Fruit fly (Drosophila melanogaster) whole organism, prepupa: ENCODE measurements around the gene CG9727.

Experiments
- CG10631 ChIP-seq: fragments of 200-800 bp; sonication (Bioruptor generic); optimal IDR thresholded peaks from 2 replicates; lab custom pipeline; 2016; ENCODE audit warnings: missing biosample characterization, missing genetic modification characterization
- CG10669 ChIP-seq: fragments of 200-800 bp; sonication (Bioruptor generic); optimal IDR thresholded peaks from 3 replicates; lab custom pipeline; 2018; ENCODE audit warnings: missing biosample characterization, mild to moderate bottlenecking, missing genetic modification characterization, moderate library complexity
- CG11294 ChIP-seq: fragments of 200-800 bp; sonication (Bioruptor generic); IDR thresholded peaks from 2 replicates; pipeline ENCODE4 v1.3.6; 2022; ENCODE audit warnings: missing biosample characterization, missing genetic modification characterization
- CG11762 ChIP-seq: fragments of 200-800 bp; sonication (Bioruptor generic); optimal IDR thresholded peaks from 3 replicates; lab custom pipeline; 2016; ENCODE audit warnings: missing biosample characterization, missing genetic modification characterization; ENCODE audit not compliant: insufficient read depth
- CG11902 ChIP-seq: fragments of 200-800 bp; sonication (Bioruptor generic); optimal IDR thresholded peaks from 3 replicates; lab custom pipeline; 2016; ENCODE audit warnings: missing biosample characterization, missing genetic modification characterization
- CG15336 ChIP-seq: fragments of 200-800 bp; sonication (Bioruptor generic); IDR thresholded peaks from 2 replicates; pipeline ENCODE4 v1.3.6; 2022; ENCODE audit warnings: missing biosample characterization, missing genetic modification characterization
- CG1621 ChIP-seq: fragments of 200-800 bp; sonication (Bioruptor generic); optimal IDR thresholded peaks from 3 replicates; lab custom pipeline; 2018; ENCODE audit warnings: missing biosample characterization, mild to moderate bottlenecking, missing genetic modification characterization
- CG16779 ChIP-seq: fragments of 200-800 bp; sonication (Bioruptor generic); optimal IDR thresholded peaks from 3 replicates; lab custom pipeline; 2017; ENCODE audit warnings: missing biosample characterization, mild to moderate bottlenecking, missing genetic modification characterization
- CG31627 ChIP-seq: fragments of 200-800 bp; sonication (Bioruptor generic); optimal IDR thresholded peaks from 3 replicates; lab custom pipeline; 2016; ENCODE audit warnings: missing biosample characterization, missing genetic modification characterization
- CG32006 ChIP-seq: fragments of 200-800 bp; sonication (Bioruptor generic); optimal IDR thresholded peaks from 3 replicates; lab custom pipeline; 2017; ENCODE audit warnings: missing biosample characterization, mild to moderate bottlenecking, missing genetic modification characterization
- CG3919 ChIP-seq: fragments of 200-800 bp; sonication (Bioruptor generic); optimal IDR thresholded peaks from 3 replicates; lab custom pipeline; 2016; ENCODE audit warnings: missing biosample characterization, missing genetic modification characterization
- CG4318 ChIP-seq: fragments of 200-800 bp; sonication (Bioruptor generic); optimal IDR thresholded peaks from 3 replicates; lab custom pipeline; 2017; ENCODE audit warnings: missing biosample characterization, mild to moderate bottlenecking, missing genetic modification characterization
- CG6163 ChIP-seq: fragments of 200-800 bp; sonication (Bioruptor generic); IDR thresholded peaks from 3 replicates; pipeline ENCODE4 v1.3.6; 2022; ENCODE audit warnings: missing biosample characterization, missing genetic modification characterization
- CG6276 ChIP-seq: fragments of 200-800 bp; sonication (Bioruptor generic); optimal IDR thresholded peaks from 2 replicates; lab custom pipeline; 2017; ENCODE audit warnings: missing biosample characterization, mild to moderate bottlenecking, missing genetic modification characterization
- CG6792 ChIP-seq: fragments of 200-800 bp; sonication (Bioruptor generic); optimal IDR thresholded peaks from 3 replicates; lab custom pipeline; 2016; ENCODE audit warnings: missing biosample characterization, missing genetic modification characterization
- CG6854 ChIP-seq: fragments of 200-800 bp; sonication (Bioruptor generic); optimal IDR thresholded peaks from 2 replicates; lab custom pipeline; 2017; ENCODE audit warnings: missing biosample characterization, mild to moderate bottlenecking, missing genetic modification characterization
- CG7368 ChIP-seq: fragments of 200-800 bp; sonication (Bioruptor generic); optimal IDR thresholded peaks from 3 replicates; lab custom pipeline; 2016; ENCODE audit warnings: missing biosample characterization, missing genetic modification characterization
- CG8119 ChIP-seq: fragments of 200-800 bp; sonication (Bioruptor generic); IDR thresholded peaks from 3 replicates; pipeline ENCODE4 v1.3.6; 2022; ENCODE audit warnings: missing biosample characterization, missing genetic modification characterization
- CG9139 ChIP-seq: fragments of 200-800 bp; sonication (Bioruptor generic); optimal IDR thresholded peaks from 3 replicates; lab custom pipeline; 2017; ENCODE audit warnings: missing biosample characterization, mild to moderate bottlenecking, missing genetic modification characterization
- Eip78C ChIP-seq: fragments of 200-800 bp; sonication (Bioruptor generic); peaks from one replicate; lab custom pipeline; 2016; ENCODE audit warnings: missing biosample characterization, missing genetic modification characterization
- Ets21C ChIP-seq: fragments of 200-800 bp; sonication (Bioruptor generic); optimal IDR thresholded peaks from 3 replicates; lab custom pipeline; 2016; ENCODE audit warnings: missing biosample characterization, missing genetic modification characterization
- Ets96B ChIP-seq: fragments of 200-800 bp; optimal IDR thresholded peaks from 2 replicates; lab custom pipeline; 2019; ENCODE audit warnings: missing biosample characterization, mild to moderate bottlenecking, missing genetic modification characterization, moderate library complexity
- Gug ChIP-seq: fragments of 200-800 bp; sonication (Bioruptor generic); IDR thresholded peaks from 2 replicates; pipeline ENCODE4 v1.3.6; 2022; ENCODE audit warnings: missing biosample characterization, missing genetic modification characterization
- Hr39 ChIP-seq: fragments of 200-800 bp; sonication (Bioruptor generic); optimal IDR thresholded peaks from 2 replicates; lab custom pipeline; 2016; ENCODE audit warnings: missing biosample characterization, missing genetic modification characterization
- Hr4 ChIP-seq: fragments of 200-800 bp; sonication (Bioruptor generic); optimal IDR thresholded peaks from 3 replicates; lab custom pipeline; 2016; ENCODE audit warnings: missing biosample characterization, missing genetic modification characterization
- Lpt ChIP-seq: fragments of 200-800 bp; sonication (Bioruptor generic); optimal IDR thresholded peaks from 3 replicates; lab custom pipeline; 2016; ENCODE audit warnings: missing biosample characterization, missing genetic modification characterization
- OdsH ChIP-seq: fragments of 200-800 bp; sonication (Bioruptor generic); optimal IDR thresholded peaks from 3 replicates; lab custom pipeline; 2016; ENCODE audit warnings: missing biosample characterization, missing genetic modification characterization
- Smox ChIP-seq: fragments of 200-800 bp; sonication (Bioruptor generic); optimal IDR thresholded peaks from 3 replicates; lab custom pipeline; 2016; ENCODE audit warnings: missing biosample characterization, missing genetic modification characterization
- dac ChIP-seq: fragments of 200-800 bp; sonication (Bioruptor generic); optimal IDR thresholded peaks from 2 replicates; lab custom pipeline; 2017; ENCODE audit warnings: missing biosample characterization, mild to moderate bottlenecking, missing genetic modification characterization
- eg ChIP-seq: fragments of 200-800 bp; sonication (Bioruptor generic); IDR thresholded peaks from 3 replicates; pipeline ENCODE4 v1.3.6; 2022; ENCODE audit warnings: missing biosample characterization, missing genetic modification characterization
- esn ChIP-seq: fragments of 200-800 bp; sonication (Bioruptor generic); optimal IDR thresholded peaks from 2 replicates; lab custom pipeline; 2016; ENCODE audit warnings: missing biosample characterization, mild to moderate bottlenecking, missing genetic modification characterization, moderate library complexity
- fkh ChIP-seq: fragments of 200-800 bp; sonication (Bioruptor generic); optimal IDR thresholded peaks from 3 replicates; lab custom pipeline; 2017; ENCODE audit warnings: missing biosample characterization, mild to moderate bottlenecking, missing genetic modification characterization, moderate library complexity
- lz ChIP-seq: fragments of 200-800 bp; sonication (Bioruptor generic); optimal IDR thresholded peaks from 3 replicates; lab custom pipeline; 2016; ENCODE audit warnings: missing biosample characterization, missing genetic modification characterization
- pdm3 ChIP-seq: fragments of 200-800 bp; sonication (Bioruptor generic); optimal IDR thresholded peaks from 3 replicates; lab custom pipeline; 2016; ENCODE audit warnings: missing biosample characterization, missing genetic modification characterization
- svp ChIP-seq: fragments of 200-800 bp; sonication (Bioruptor generic); peaks from one replicate; lab custom pipeline; 2016; ENCODE audit warnings: missing biosample characterization, missing genetic modification characterization
- topi ChIP-seq: fragments of 200-800 bp; sonication (Bioruptor generic); optimal IDR thresholded peaks from 3 replicates; lab custom pipeline; 2016; ENCODE audit warnings: missing biosample characterization, missing genetic modification characterization
- vri ChIP-seq: fragments of 200-800 bp; sonication (Bioruptor generic); optimal IDR thresholded peaks from 3 replicates; lab custom pipeline; 2016; ENCODE audit warnings: missing biosample characterization, mild to moderate bottlenecking, missing genetic modification characterization

Gene CG9727

DNA sequence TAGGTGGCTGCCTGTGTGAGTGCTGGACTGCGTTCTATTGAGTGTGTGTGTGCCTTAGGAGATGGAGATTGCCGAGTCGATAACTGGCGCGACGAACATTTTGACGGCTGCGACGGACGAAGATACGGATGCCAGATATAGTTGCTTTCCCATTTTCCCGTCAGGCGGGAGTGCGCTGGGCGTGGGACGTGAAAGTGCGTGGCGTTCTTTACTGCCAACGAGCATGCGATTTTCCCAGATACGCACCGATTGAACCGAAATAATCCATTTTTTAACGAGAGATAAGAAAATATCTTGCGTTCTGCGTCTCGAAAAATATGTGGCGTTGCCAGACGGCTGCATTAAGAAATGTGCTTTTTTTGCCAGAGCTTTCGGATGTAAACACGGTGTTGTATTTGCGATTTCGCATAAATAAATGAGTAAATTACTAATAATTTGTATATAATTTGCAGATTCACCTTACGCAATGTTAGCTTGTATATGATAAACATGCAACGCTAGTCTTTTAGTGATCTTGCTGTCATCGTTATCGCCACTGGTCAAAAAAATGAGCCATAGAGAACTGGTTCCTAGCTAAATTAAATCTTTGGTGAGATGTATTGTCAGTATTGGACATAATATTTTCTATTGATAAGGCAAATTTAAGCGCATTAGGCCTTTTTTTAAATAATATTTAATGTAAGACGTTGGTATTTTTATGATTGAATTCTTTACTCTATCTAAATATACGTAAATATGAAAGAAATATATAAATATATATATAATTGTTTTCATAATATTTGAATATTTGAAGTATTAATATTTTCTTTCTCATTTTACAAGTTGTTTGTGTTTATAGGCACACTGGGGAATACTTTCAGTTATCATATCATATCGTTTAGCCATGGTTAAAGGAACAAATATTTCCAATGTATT lies at the start of gene CG9727:
Gene CG9727, minus strand, starts transcription at position 537 of the 915 bp plus-strand sequence.
- no peak for TF ChIP-seq CG32006 (GFP tag; lab: Kevin White, UChicago)
- no peak for TF ChIP-seq eg
- no peak for TF ChIP-seq OdsH (GFP tag; lab: Kevin White, UChicago)
- TF ChIP-seq svp (GFP tag; lab: Kevin White, UChicago), result no peak
- no peak for TF ChIP-seq CG6854 (GFP tag; lab: Kevin White, UChicago)
- no peak for TF ChIP-seq CG8119 (GFP tag; lab: Robert Waterston, UW)
- TF ChIP-seq CG6163 (GFP tag; lab: Robert Waterston, UW), result no peak
- no peak for TF ChIP-seq CG4318 (GFP tag; lab: Kevin White, UChicago)
- no peak for TF ChIP-seq CG15336 (GFP tag; lab: Robert Waterston, UW)
- no peak for TF ChIP-seq Gug (GFP tag; lab: Robert Waterston, UW)
- TF ChIP-seq, all 60 proteins: peak for 0

DNA sequence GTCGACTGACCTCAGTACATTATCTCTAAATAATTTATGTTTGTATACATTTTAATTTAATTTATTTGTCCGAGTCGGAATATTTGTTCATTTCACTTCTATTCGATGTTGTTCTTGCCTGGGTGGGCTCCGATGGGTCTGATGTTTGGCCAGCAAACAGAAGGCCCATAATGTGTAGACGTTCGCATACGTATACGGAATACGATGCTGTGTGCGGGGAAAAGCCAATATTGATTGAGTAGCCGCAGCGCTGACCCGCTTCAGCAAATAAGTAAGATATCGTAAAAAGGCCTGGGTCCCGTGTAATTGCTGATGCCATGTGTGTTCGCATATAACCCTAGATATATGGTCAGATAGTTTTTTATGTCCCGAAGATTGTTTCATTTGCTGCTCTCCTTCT lies 47.9 kb upstream of the CG9727 start:
- TF ChIP-seq CG6163 (GFP tag; lab: Robert Waterston, UW) (peak; percentile 33; the same call in 1 of the 3 replicates), fkh (peak; percentile 81), Eip78C (GFP tag; lab: Kevin White, UChicago) (peak; percentile 45), topi (GFP tag; lab: Kevin White, UChicago) (no peak), CG6792 (GFP tag; lab: Kevin White, UChicago) (no peak), pdm3 (no peak), vri (no peak), svp (GFP tag; lab: Kevin White, UChicago) (peak; percentile 38), esn (GFP tag; lab: Kevin White, UChicago) (no peak), CG7368 (GFP tag; lab: Kevin White, UChicago) (no peak)

DNA sequence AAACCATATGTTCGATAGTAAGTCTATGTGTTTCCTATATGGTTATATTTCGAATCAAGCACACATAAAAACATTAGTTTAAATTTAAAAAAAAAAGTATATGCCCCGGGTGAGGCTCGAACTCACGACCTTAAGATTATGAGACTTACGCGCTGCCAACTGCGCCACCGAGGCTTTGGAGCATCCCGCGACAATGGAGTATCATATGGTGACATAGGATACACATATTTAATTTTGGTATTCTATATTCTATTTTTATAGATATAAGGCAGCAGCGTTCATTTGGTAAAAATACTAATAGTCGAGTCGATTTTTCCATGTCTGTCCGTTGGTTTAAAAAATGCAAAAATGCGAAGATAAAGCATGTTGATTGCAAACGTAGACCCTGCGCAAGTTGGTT lies 39.5 kb upstream of the CG9727 start:
- TF ChIP-seq dac (no peak), CG11902 (GFP tag; lab: Kevin White, UChicago) (no peak), CG10669 (GFP tag; lab: Kevin White, UChicago) (no peak), Smox (no peak), Ets96B (tag; lab: Kevin White, UChicago) (no peak), CG9139 (GFP tag; lab: Kevin White, UChicago) (no peak), CG11294 (GFP tag; lab: Robert Waterston, UW) (no peak), pdm3 (no peak)
- TF ChIP-seq, all 60 proteins: peak for 0

DNA sequence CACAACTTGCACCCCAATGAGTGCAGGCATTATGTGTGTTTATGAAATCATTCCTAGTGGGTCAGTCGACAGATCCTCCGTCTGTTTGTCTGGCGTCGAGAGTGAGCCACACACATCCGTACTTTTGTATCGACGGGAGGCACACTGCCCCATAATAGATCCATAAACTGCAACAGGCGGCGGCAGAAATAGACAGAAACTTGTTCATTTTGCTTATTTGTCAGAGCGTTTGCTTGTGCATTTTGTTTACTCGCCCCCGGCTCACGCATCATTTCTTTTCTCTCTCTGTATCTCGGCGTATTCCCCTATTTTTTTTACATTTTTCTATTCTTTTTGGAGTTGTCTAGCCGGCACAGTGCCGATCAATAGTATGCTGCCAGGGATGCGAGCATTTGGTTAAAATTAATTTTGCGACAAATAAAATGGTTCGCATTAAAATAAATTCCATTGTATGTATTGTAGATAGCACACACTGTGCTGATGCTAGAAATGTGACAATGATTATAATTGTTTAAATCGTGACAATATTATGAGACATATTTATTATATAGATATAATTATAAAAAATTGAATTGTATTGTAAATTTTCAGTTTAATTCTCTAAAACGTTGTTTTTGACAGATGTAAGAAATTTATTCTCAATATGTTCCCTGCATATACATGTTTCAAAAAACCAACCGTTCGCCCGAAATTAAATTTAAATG lies 25.4 kb upstream of the CG9727 start:
- TF ChIP-seq CG32006 (GFP tag; lab: Kevin White, UChicago), result peak; percentile 26
- no peak for TF ChIP-seq eg
- no peak for TF ChIP-seq Hr4 (GFP tag; lab: Kevin White, UChicago)
- no peak for TF ChIP-seq CG11762 (GFP tag; lab: Kevin White, UChicago)
- TF ChIP-seq Lpt (GFP tag; lab: Kevin White, UChicago), result no peak
- no peak for TF ChIP-seq Gug (GFP tag; lab: Robert Waterston, UW)
- no peak for TF ChIP-seq Eip78C (GFP tag; lab: Kevin White, UChicago)
- no peak for TF ChIP-seq CG7368 (GFP tag; lab: Kevin White, UChicago)
- peak; percentile 24 for TF ChIP-seq CG4318 (GFP tag; lab: Kevin White, UChicago)
- 0 out of 3 replicates have a peak, but pooled peaks have one; percentile 37 for TF ChIP-seq CG6163 (GFP tag; lab: Robert Waterston, UW)
- peak; percentile 2 for TF ChIP-seq OdsH (GFP tag; lab: Kevin White, UChicago)

DNA sequence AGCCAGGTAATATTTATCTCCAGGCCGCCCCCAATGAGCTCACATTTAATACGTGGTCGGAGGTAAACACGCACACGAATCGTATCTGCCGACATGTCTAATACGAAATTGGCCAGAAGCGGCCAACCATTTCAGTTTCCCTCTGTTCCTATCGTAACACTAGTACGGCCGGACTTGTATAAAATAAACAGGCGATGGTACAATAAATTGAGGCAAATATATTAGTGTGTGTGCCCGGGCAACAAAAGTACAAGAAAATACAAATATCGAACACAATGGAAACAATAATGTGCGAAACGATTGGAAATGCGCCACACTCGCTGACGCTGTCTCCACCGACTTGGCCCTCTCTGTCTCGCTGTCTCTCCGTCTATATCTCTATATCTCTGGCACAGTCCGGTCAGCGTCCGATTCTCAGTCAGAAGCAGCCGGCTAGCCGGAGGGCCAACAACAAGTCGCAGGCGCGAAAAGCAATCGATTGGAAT lies 21.4 kb upstream of the CG9727 start, which contains the start of gene CG15186:
Gene CG15186, plus strand, starts transcription at position 435 of the 485 bp plus-strand sequence.
- TF ChIP-seq CG31627 (GFP tag; lab: Kevin White, UChicago), result no peak
- no peak for TF ChIP-seq pdm3
- TF ChIP-seq CG16779 (tag; lab: Kevin White, UChicago), result no peak
- TF ChIP-seq Ets96B (tag; lab: Kevin White, UChicago), result no peak
- no peak for TF ChIP-seq dac
- TF ChIP-seq CG6276 (GFP tag; lab: Kevin White, UChicago), result no peak
- no peak for TF ChIP-seq CG11902 (GFP tag; lab: Kevin White, UChicago)
- no peak for TF ChIP-seq Ets21C (GFP tag; lab: Kevin White, UChicago)
- TF ChIP-seq CG15336 (GFP tag; lab: Robert Waterston, UW), result no peak
- no peak for TF ChIP-seq CG4318 (GFP tag; lab: Kevin White, UChicago)
- no peak for TF ChIP-seq Hr4 (GFP tag; lab: Kevin White, UChicago)
- no peak for TF ChIP-seq CG32006 (GFP tag; lab: Kevin White, UChicago)
- no peak for TF ChIP-seq CG3919 (GFP tag; lab: Kevin White, UChicago)
- no peak for TF ChIP-seq CG6163 (GFP tag; lab: Robert Waterston, UW)
- no peak for TF ChIP-seq Lpt (GFP tag; lab: Kevin White, UChicago)
- TF ChIP-seq CG10631 (GFP tag; lab: Kevin White, UChicago), result no peak
- TF ChIP-seq CG1621, result no peak
- no peak for TF ChIP-seq CG10669 (GFP tag; lab: Kevin White, UChicago)
- no peak for TF ChIP-seq Hr39
- TF ChIP-seq lz, result no peak
- TF ChIP-seq, all 60 proteins: peak for 0
